Worm (Caenorhabditis elegans) whole organism, mixed stage, embryonic: ENCODE measurements around the gene prdh-1.

Source experiments
- M03D4.4 ChIP-seq: sonication (generic microtip); optimal IDR thresholded peaks from 2 replicates; lab custom pipeline; 2017; ENCODE audit warnings: mild to moderate bottlenecking, missing genetic modification characterization, missing compliant biosample characterization
- bed-3 ChIP-seq: fragments of 200-800 bp; sonication (Bioruptor generic); optimal IDR thresholded peaks from 3 replicates; lab custom pipeline; 2018; ENCODE audit warnings: mild to moderate bottlenecking, missing genetic modification characterization, moderate library complexity, missing compliant biosample characterization
- blmp-1 ChIP-seq: fragments of 150-350 bp; optimal IDR thresholded peaks from 2 replicates; lab custom pipeline; 2014; ENCODE audit warnings: missing biosample characterization, missing genetic modification characterization
- ceh-39 ChIP-seq: fragments of 150-350 bp; optimal IDR thresholded peaks from 2 replicates; lab custom pipeline; 2014; ENCODE audit warnings: missing biosample characterization, missing genetic modification characterization
- ceh-43 ChIP-seq: fragments of 200-800 bp; sonication (Bioruptor generic); optimal IDR thresholded peaks from 2 replicates; lab custom pipeline; 2018; ENCODE audit warnings: mild to moderate bottlenecking, missing genetic modification characterization, moderate library complexity, missing compliant biosample characterization
- ceh-83 ChIP-seq: fragments of 200-800 bp; sonication (Bioruptor generic); optimal IDR thresholded peaks from 2 replicates; lab custom pipeline; 2018; ENCODE audit warnings: mild to moderate bottlenecking, missing genetic modification characterization, missing compliant biosample characterization
- ces-1 ChIP-seq: fragments of 150-350 bp; optimal IDR thresholded peaks from 2 replicates; lab custom pipeline; 2014; ENCODE audit warnings: missing biosample characterization, missing genetic modification reagents, missing genetic modification characterization
- cnd-1 ChIP-seq: fragments of 200-800 bp; sonication (Bioruptor generic); optimal IDR thresholded peaks from 2 replicates; lab custom pipeline; 2018; ENCODE audit warnings: mild to moderate bottlenecking, missing genetic modification characterization, missing compliant biosample characterization
- drap-1 ChIP-seq: fragments of 200-800 bp; sonication (Bioruptor generic); optimal IDR thresholded peaks from 3 replicates; lab custom pipeline; 2018; ENCODE audit warnings: mild to moderate bottlenecking, missing genetic modification characterization, missing compliant biosample characterization
- elt-1 ChIP-seq: sonication (generic microtip); optimal IDR thresholded peaks from 2 replicates; lab custom pipeline; 2017; ENCODE audit warnings: missing genetic modification characterization, mild to moderate bottlenecking, missing compliant biosample characterization, antibody characterized with exemption, moderate library complexity, borderline replicate concordance; ENCODE audit not compliant: insufficient read depth
- elt-3 ChIP-seq: fragments of 150-350 bp; optimal IDR thresholded peaks from 2 replicates; lab custom pipeline; 2014; ENCODE audit warnings: missing biosample characterization, missing genetic modification characterization
- flh-1 ChIP-seq: fragments of 200-800 bp; sonication (Bioruptor generic); optimal IDR thresholded peaks from 2 replicates; lab custom pipeline; 2018; ENCODE audit warnings: mild to moderate bottlenecking, missing genetic modification characterization, moderate library complexity, missing compliant biosample characterization
- ham-2 ChIP-seq: fragments of 200-800 bp; sonication (Bioruptor generic); optimal IDR thresholded peaks from 2 replicates; lab custom pipeline; 2018; ENCODE audit warnings: mild to moderate bottlenecking, missing genetic modification characterization, missing compliant biosample characterization
- hlh-1 ChIP-seq: fragments of 150-350 bp; optimal IDR thresholded peaks from 2 replicates; lab custom pipeline; 2014; ENCODE audit warnings: missing biosample characterization, missing genetic modification reagents, missing genetic modification characterization
- lin-13 ChIP-seq: fragments of 150-350 bp; optimal IDR thresholded peaks from 2 replicates; lab custom pipeline; 2014; ENCODE audit warnings: missing biosample characterization, missing genetic modification characterization
- lin-32 ChIP-seq: fragments of 200-800 bp; sonication (Bioruptor generic); optimal IDR thresholded peaks from 2 replicates; lab custom pipeline; 2018; ENCODE audit warnings: mild to moderate bottlenecking, missing genetic modification characterization, missing compliant biosample characterization
- lsy-2 ChIP-seq: fragments of 150-350 bp; optimal IDR thresholded peaks from 2 replicates; lab custom pipeline; 2014; ENCODE audit warnings: missing biosample characterization, missing genetic modification characterization
- mab-5 ChIP-seq: fragments of 150-350 bp; optimal IDR thresholded peaks from 2 replicates; lab custom pipeline; 2014; ENCODE audit warnings: missing biosample characterization, missing genetic modification characterization
- mep-1 ChIP-seq: fragments of 150-350 bp; optimal IDR thresholded peaks from 2 replicates; lab custom pipeline; 2017; ENCODE audit warnings: missing biosample characterization, missing genetic modification reagents, missing genetic modification characterization, inconsistent platforms
- mls-2 ChIP-seq: sonication (generic microtip); optimal IDR thresholded peaks from 2 replicates; lab custom pipeline; 2016; ENCODE audit warnings: mild to moderate bottlenecking, missing genetic modification characterization, moderate library complexity, missing compliant biosample characterization
- nhr-12 ChIP-seq: fragments of 150-350 bp; optimal IDR thresholded peaks from 2 replicates; lab custom pipeline; 2014; ENCODE audit warnings: missing biosample characterization, missing genetic modification characterization
- nhr-2 ChIP-seq: fragments of 150-350 bp; optimal IDR thresholded peaks from 2 replicates; lab custom pipeline; 2014; ENCODE audit warnings: missing biosample characterization, missing genetic modification characterization
- nhr-237 ChIP-seq: fragments of 150-350 bp; optimal IDR thresholded peaks from 2 replicates; lab custom pipeline; 2014; ENCODE audit warnings: missing biosample characterization, missing genetic modification characterization
- nhr-28 ChIP-seq: fragments of 150-350 bp; optimal IDR thresholded peaks from 2 replicates; lab custom pipeline; 2014; ENCODE audit warnings: missing biosample characterization, missing genetic modification characterization
- nhr-76 ChIP-seq: sonication (generic microtip); optimal IDR thresholded peaks from 2 replicates; lab custom pipeline; 2017; ENCODE audit warnings: missing biosample characterization, missing genetic modification characterization
- pha-4 ChIP-seq: fragments of 150-350 bp; optimal IDR thresholded peaks from 2 replicates; lab custom pipeline; 2018; ENCODE audit warnings: missing biosample characterization, missing genetic modification reagents, missing genetic modification characterization
- sem-2 ChIP-seq: fragments of 200-800 bp; sonication (Bioruptor generic); optimal IDR thresholded peaks from 2 replicates; lab custom pipeline; 2018; ENCODE audit warnings: mild to moderate bottlenecking, missing genetic modification characterization, missing compliant biosample characterization
- snpc-4 ChIP-seq: fragments of 150-350 bp; optimal IDR thresholded peaks from 2 replicates; lab custom pipeline; 2014; ENCODE audit warnings: missing biosample characterization, missing genetic modification characterization
- sptf-1 ChIP-seq: sonication (generic microtip); optimal IDR thresholded peaks from 2 replicates; lab custom pipeline; 2017; ENCODE audit warnings: mild to moderate bottlenecking, missing genetic modification characterization, moderate library complexity, missing compliant biosample characterization
- tbx-8 ChIP-seq: fragments of 200-800 bp; sonication (Bioruptor generic); optimal IDR thresholded peaks from 2 replicates; lab custom pipeline; 2018; ENCODE audit warnings: mild to moderate bottlenecking, missing genetic modification characterization, moderate library complexity, missing compliant biosample characterization
- unc-120 ChIP-seq: sonication (generic microtip); optimal IDR thresholded peaks from 2 replicates; lab custom pipeline; 2017; ENCODE audit warnings: missing genetic modification characterization, missing compliant biosample characterization; ENCODE audit not compliant: poor library complexity, severe bottlenecking
- unc-39 ChIP-seq: fragments of 150-350 bp; optimal IDR thresholded peaks from 2 replicates; lab custom pipeline; 2014; ENCODE audit warnings: missing biosample characterization, missing genetic modification characterization
- unc-62 ChIP-seq: fragments of 150-350 bp; optimal IDR thresholded peaks from 2 replicates; lab custom pipeline; 2014; ENCODE audit warnings: missing biosample characterization, missing genetic modification reagents, missing genetic modification characterization
- zip-8 ChIP-seq: fragments of 150-350 bp; optimal IDR thresholded peaks from 2 replicates; lab custom pipeline; 2014; ENCODE audit warnings: missing biosample characterization, missing genetic modification characterization
- ztf-11 ChIP-seq: fragments of 150-350 bp; optimal IDR thresholded peaks from 2 replicates; lab custom pipeline; 2014; ENCODE audit warnings: missing biosample characterization, missing genetic modification characterization

prdh-1 gene

DNA sequence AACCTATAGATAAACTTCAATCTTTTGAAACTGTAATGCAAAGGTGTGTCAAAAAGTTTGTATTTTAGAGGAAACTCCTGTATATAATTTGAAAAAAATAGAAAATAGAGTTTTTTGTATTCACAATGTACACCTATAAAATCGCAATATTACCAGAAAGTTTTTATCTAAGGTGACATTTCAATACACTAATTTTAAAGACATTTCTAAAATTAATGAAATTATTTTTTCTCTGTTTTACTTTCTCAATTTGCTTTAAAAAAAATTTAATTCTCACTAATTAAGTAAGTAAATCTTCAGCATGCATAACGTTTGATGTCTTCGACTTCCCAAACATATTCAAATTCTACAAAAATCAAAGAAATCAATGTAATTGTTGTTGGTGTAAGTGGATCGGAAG is 48.8 kb downstream of the prdh-1 start, which contains the start of gene rga-5:
Gene rga-5 (plus strand): TSS at position 301 of the 400 bp plus-strand sequence.
- TF ChIP-seq elt-3 (tag; lab: Kevin White, UChicago) = no peak
- no peak for TF ChIP-seq drap-1 (GFP tag; lab: Kevin White, UChicago)
- no peak for TF ChIP-seq mep-1 (tag; lab: Kevin White, UChicago)
- no peak for TF ChIP-seq flh-1 (GFP tag; lab: Kevin White, UChicago)
- TF ChIP-seq ztf-11 (tag; lab: Kevin White, UChicago) = no peak
- TF ChIP-seq nhr-2 (tag; lab: Kevin White, UChicago) = no peak
- TF ChIP-seq elt-1 (tag; lab: Kevin White, UChicago) = no peak
- no peak for TF ChIP-seq sem-2 (GFP tag; lab: Kevin White, UChicago)
- TF ChIP-seq zip-8 (tag; lab: Kevin White, UChicago) = no peak

DNA sequence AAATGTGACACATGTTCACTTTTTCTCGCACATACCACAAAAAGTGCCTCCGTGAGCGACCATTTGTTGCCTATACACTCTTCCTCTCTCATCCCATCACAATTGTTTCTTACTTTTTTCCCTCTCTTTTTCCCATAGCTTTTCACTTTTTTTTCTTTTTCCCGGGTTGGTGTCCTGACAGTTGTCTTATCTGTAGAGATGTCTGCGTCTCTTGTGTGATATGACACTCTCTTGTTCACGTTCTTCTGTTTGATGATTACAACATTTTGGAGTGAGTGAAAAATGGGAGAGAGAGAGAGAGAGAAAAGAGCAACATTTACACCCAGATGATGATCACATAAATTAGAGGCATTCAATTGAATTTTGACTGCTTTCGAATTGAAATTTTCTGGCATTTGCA is 50.1 kb downstream of the prdh-1 start:
- TF ChIP-seq unc-120 = peak; percentile 98
- TF ChIP-seq drap-1 (GFP tag; lab: Kevin White, UChicago) = no peak
- no peak for TF ChIP-seq lin-13
- peak; percentile 100 for TF ChIP-seq hlh-1 (tag; lab: Kevin White, UChicago)
- TF ChIP-seq blmp-1 (tag; lab: Kevin White, UChicago) = peak; percentile 14
- no peak for TF ChIP-seq flh-1 (GFP tag; lab: Kevin White, UChicago)
- TF ChIP-seq lin-32 (GFP tag; lab: Kevin White, UChicago) = no peak
- no peak for TF ChIP-seq elt-3 (tag; lab: Kevin White, UChicago)
- no peak for TF ChIP-seq nhr-12 (tag; lab: Kevin White, UChicago)
- no peak for TF ChIP-seq bed-3 (GFP tag; lab: Kevin White, UChicago)
- no peak for TF ChIP-seq ham-2
- TF ChIP-seq unc-62 (GFP tag; lab: Kevin White, UChicago) = peak; percentile 92
- no peak for TF ChIP-seq tbx-8 (GFP tag; lab: Kevin White, UChicago)
- no peak for TF ChIP-seq nhr-76
- no peak for TF ChIP-seq sem-2 (GFP tag; lab: Kevin White, UChicago)
- TF ChIP-seq lsy-2 (tag; lab: Kevin White, UChicago) = no peak
- TF ChIP-seq zip-8 (tag; lab: Kevin White, UChicago) = no peak
- no peak for TF ChIP-seq nhr-237
- no peak for TF ChIP-seq mls-2 (tag; lab: Kevin White, UChicago)
- no peak for TF ChIP-seq snpc-4 (tag; lab: Kevin White, UChicago)
- TF ChIP-seq ceh-83 (GFP tag; lab: Kevin White, UChicago) = no peak
- peak; percentile 71 for TF ChIP-seq mab-5
- no peak for TF ChIP-seq cnd-1 (tag; lab: Kevin White, UChicago)
- no peak for TF ChIP-seq pha-4 (tag; lab: Kevin White, UChicago)
- no peak for TF ChIP-seq ceh-39 (tag; lab: Kevin White, UChicago)
- TF ChIP-seq unc-39 = no peak
- TF ChIP-seq nhr-2 (tag; lab: Kevin White, UChicago) = no peak
- no peak for TF ChIP-seq nhr-28 (tag; lab: Kevin White, UChicago)
- TF ChIP-seq sptf-1 (tag; lab: Kevin White, UChicago) = no peak
- TF ChIP-seq M03D4.4 (tag; lab: Kevin White, UChicago) = no peak
- no peak for TF ChIP-seq ceh-43
- no peak for TF ChIP-seq elt-1 (tag; lab: Kevin White, UChicago)
- no peak for TF ChIP-seq ztf-11 (tag; lab: Kevin White, UChicago)
- TF ChIP-seq ces-1 = no peak
- no peak for TF ChIP-seq mep-1 (tag; lab: Kevin White, UChicago)

DNA sequence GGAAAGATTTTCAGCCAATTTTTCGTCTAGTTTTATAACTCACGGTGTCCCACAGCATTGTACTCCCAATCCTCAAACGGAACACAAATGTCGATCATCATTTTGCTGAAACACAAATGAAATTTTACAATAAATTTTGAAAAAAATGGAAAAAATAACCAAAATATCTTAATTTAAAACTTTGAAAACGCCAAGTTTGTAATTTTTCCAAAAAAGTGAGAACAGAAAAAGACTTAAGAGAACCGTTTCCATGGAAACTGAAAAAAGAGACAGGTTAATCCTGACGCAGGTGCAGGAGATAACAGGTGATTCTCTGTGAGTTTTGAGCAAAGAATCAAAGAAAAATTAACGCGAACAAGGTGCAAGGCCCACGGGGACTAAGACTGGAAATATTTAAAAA is 55.6 kb downstream of the prdh-1 start, which contains the start of gene Y45F10D.15:
Gene Y45F10D.15 (minus strand): TSS at position 101 of the 400 bp plus-strand sequence.
- TF ChIP-seq nhr-28 (tag; lab: Kevin White, UChicago) = no peak
- no peak for TF ChIP-seq ceh-83 (GFP tag; lab: Kevin White, UChicago)
- no peak for TF ChIP-seq unc-120
- TF ChIP-seq drap-1 (GFP tag; lab: Kevin White, UChicago) = no peak
- TF ChIP-seq hlh-1 (tag; lab: Kevin White, UChicago) = no peak
- TF ChIP-seq bed-3 (GFP tag; lab: Kevin White, UChicago) = no peak
- no peak for TF ChIP-seq snpc-4 (tag; lab: Kevin White, UChicago)
- TF ChIP-seq elt-3 (tag; lab: Kevin White, UChicago) = no peak
- TF ChIP-seq nhr-12 (tag; lab: Kevin White, UChicago) = no peak
- TF ChIP-seq ztf-11 (tag; lab: Kevin White, UChicago) = no peak
- no peak for TF ChIP-seq ceh-39 (tag; lab: Kevin White, UChicago)
- TF ChIP-seq mls-2 (tag; lab: Kevin White, UChicago) = no peak
